Fruit fly (Drosophila melanogaster): ENCODE data around the gene Sec15.

- peak; percentile 20 for TF ChIP-seq OdsH (GFP tag; optimal IDR thresholded peaks at IDR 0.05)
- TF ChIP-seq rgr (GFP tag; optimal IDR thresholded peaks at IDR 0.05) = no peak
- TF ChIP-seq usp (GFP tag; optimal IDR thresholded peaks at IDR 0.05) = no peak
- TF ChIP-seq pan (optimal IDR thresholded peaks at IDR 0.05) = no peak
- TF ChIP-seq Dfd (GFP tag; optimal IDR thresholded peaks at IDR 0.05) = no peak
- no peak for TF ChIP-seq h (GFP tag; optimal IDR thresholded peaks at IDR 0.05)
- TF ChIP-seq Abd-B (GFP tag; optimal IDR thresholded peaks at IDR 0.05) = no peak
- no peak for TF ChIP-seq Mio (GFP tag; optimal IDR thresholded peaks at IDR 0.05)
- TF ChIP-seq Myc (optimal IDR thresholded peaks at IDR 0.05) = peak; percentile 97
- TF ChIP-seq Vsx2 (GFP tag; optimal IDR thresholded peaks at IDR 0.05; ENCODE audit: partially characterized antibody) = peak; percentile 98
- no peak for TF ChIP-seq dmrt93B (GFP tag; optimal IDR thresholded peaks at IDR 0.05)
- no peak for TF ChIP-seq sage (GFP tag; optimal IDR thresholded peaks at IDR 0.05)
Measured at dm6 chr3R:21133951-21134350, 26.2 kb upstream of the Sec15 start, which contains the start of gene Usp8.

Measured in whole organism, wandering third instar larva.